Fruit fly (Drosophila melanogaster): ENCODE measurements around the gene Sil1.

DNA sequence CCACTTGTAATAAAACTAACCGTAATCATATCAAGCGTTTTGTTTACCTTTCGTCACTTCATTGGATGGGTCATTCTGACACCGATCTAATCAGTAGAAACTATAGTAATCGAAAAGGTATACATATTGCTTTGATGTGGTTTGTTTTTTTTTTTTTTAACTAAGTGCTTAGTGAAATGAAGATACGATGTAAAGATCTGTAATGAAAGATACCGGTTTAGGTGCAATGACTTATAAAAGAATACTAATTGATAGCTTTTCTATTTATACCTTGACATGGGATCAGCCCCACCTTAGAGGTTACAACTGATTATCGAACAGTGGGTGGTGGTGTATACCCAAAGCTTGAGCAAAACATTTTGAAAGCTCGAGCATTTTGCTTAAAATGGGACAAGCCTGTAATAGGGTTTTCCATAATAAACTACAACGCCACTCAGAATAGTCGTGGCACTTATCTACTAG is 47.9 kb upstream of the Sil1 start, which contains the start of gene CG31300:
- no peak for TF ChIP-seq CG8478 (optimal IDR thresholded peaks at IDR 0.05)
- TF ChIP-seq CTCF (optimal IDR thresholded peaks at IDR 0.05), result no peak
